Fruit fly (Drosophila melanogaster) whole organism, wandering third instar larva: ENCODE measurements around the gene Osi6.

Experiments used
- Abd-B ChIP-seq: fragments of >200 bp; optimal IDR thresholded peaks from 2 replicates; lab custom pipeline; 2017; ENCODE audit warnings: missing biosample characterization, missing genetic modification characterization
- CG9705 ChIP-seq: fragments of 200-800 bp; sonication (Bioruptor generic); optimal IDR thresholded peaks from 2 replicates; lab custom pipeline; 2018; ENCODE audit warnings: missing biosample characterization, mild to moderate bottlenecking, missing genetic modification characterization
- CrebA ChIP-seq: fragments of 200-800 bp; sonication (Bioruptor generic); optimal IDR thresholded peaks from 2 replicates; lab custom pipeline; 2016; ENCODE audit warnings: missing biosample characterization, mild to moderate bottlenecking, missing genetic modification characterization, borderline replicate concordance
- Dfd ChIP-seq: fragments of >200 bp; optimal IDR thresholded peaks from 2 replicates; lab custom pipeline; 2017; ENCODE audit warnings: missing biosample characterization, missing genetic modification characterization
- Dif ChIP-seq: fragments of 200-275, 200-300 bp; sonication (Bioruptor generic); optimal IDR thresholded peaks from 2 replicates; lab custom pipeline; 2018; ENCODE audit warnings: missing biosample characterization, missing genetic modification characterization; ENCODE audit not compliant: partially characterized antibody
- GATAd ChIP-seq: sonication (Bioruptor generic); optimal IDR thresholded peaks from 2 replicates; lab custom pipeline; 2016; ENCODE audit warnings: missing biosample characterization, missing genetic modification characterization
- Hnf4 ChIP-seq: fragments of 200-800 bp; sonication (Bioruptor generic); optimal IDR thresholded peaks from 2 replicates; lab custom pipeline; 2016; ENCODE audit warnings: missing biosample characterization, mild to moderate bottlenecking, missing genetic modification characterization
- Hr78 ChIP-seq: fragments of >200 bp; optimal IDR thresholded peaks from 2 replicates; lab custom pipeline; 2017; ENCODE audit warnings: missing biosample characterization, missing genetic modification characterization
- Hr83 ChIP-seq: fragments of 200-300 bp; sonication (Bioruptor generic); optimal IDR thresholded peaks from 2 replicates; lab custom pipeline; 2016; ENCODE audit warnings: missing biosample characterization, mild to moderate bottlenecking, missing genetic modification characterization, moderate library complexity; ENCODE audit not compliant: poor library complexity, severe bottlenecking
- Jra ChIP-seq: sonication (Bioruptor generic); optimal IDR thresholded peaks from 2 replicates; lab custom pipeline; 2016; ENCODE audit warnings: missing biosample characterization, missing genetic modification characterization
- Mio ChIP-seq: sonication (Bioruptor generic); optimal IDR thresholded peaks from 2 replicates; lab custom pipeline; 2016; ENCODE audit warnings: missing biosample characterization, missing genetic modification characterization
- Myc ChIP-seq: fragments of >200 bp; optimal IDR thresholded peaks from 2 replicates; lab custom pipeline; 2017
- OdsH ChIP-seq: fragments of 200-800 bp; sonication (Bioruptor generic); optimal IDR thresholded peaks from 2 replicates; lab custom pipeline; 2016; ENCODE audit warnings: missing biosample characterization, mild to moderate bottlenecking, missing genetic modification characterization
- Rel ChIP-seq, 2 experiments: fragments of 200-800 bp; sonication (Bioruptor generic) in 1 of 2; optimal IDR thresholded peaks; 2 replicates in 1 of 2; 3 replicates in 1 of 2; lab custom pipeline; 2016 to 2019; ENCODE audit warnings: mild to moderate bottlenecking in 2 of 2, missing biosample characterization in 2 of 2, missing genetic modification characterization in 2 of 2, moderate library complexity in 1 of 2
- Sp1 ChIP-seq: fragments of 200-800 bp; sonication (Bioruptor generic); optimal IDR thresholded peaks from 3 replicates; lab custom pipeline; 2019; ENCODE audit warnings: missing biosample characterization, mild to moderate bottlenecking, missing genetic modification characterization, moderate library complexity
- Vsx2 ChIP-seq: fragments of 200-300, 225-300 bp; sonication (Bioruptor generic); optimal IDR thresholded peaks from 2 replicates; lab custom pipeline; 2018; ENCODE audit warnings: missing biosample characterization, missing genetic modification characterization; ENCODE audit not compliant: partially characterized antibody
- br ChIP-seq: fragments of 200-800 bp; sonication (Bioruptor generic); optimal IDR thresholded peaks from 2 replicates; lab custom pipeline; 2016; ENCODE audit warnings: missing biosample characterization, missing genetic modification characterization
- dl ChIP-seq, 2 experiments: fragments of 175-275, 200-275 bp in 1 of 2; fragments of 200-275 bp in 1 of 2; sonication (Bioruptor generic); optimal IDR thresholded peaks; lab custom pipeline; 2018; ENCODE audit warnings: mild to moderate bottlenecking in 2 of 2, missing biosample characterization in 2 of 2, missing genetic modification characterization in 2 of 2, moderate library complexity in 2 of 2; ENCODE audit not compliant: partially characterized antibody in 2 of 2, insufficient read depth in 1 of 2
- dsf ChIP-seq: sonication (Bioruptor generic); optimal IDR thresholded peaks from 2 replicates; lab custom pipeline; 2016; ENCODE audit warnings: missing biosample characterization, missing genetic modification characterization, borderline replicate concordance
- ey ChIP-seq: fragments of 200-800 bp; sonication (Bioruptor generic); optimal IDR thresholded peaks from 2 replicates; lab custom pipeline; 2016; ENCODE audit warnings: missing biosample characterization, missing genetic modification characterization
- foxo ChIP-seq, 2 experiments: fragments of 200-800 bp; sonication (Bioruptor generic); optimal IDR thresholded peaks; 2 replicates in 1 of 2; 3 replicates in 1 of 2; lab custom pipeline; 2016 to 2017; ENCODE audit warnings: missing biosample characterization in 2 of 2, missing genetic modification characterization in 2 of 2
- fru ChIP-seq: fragments of 200-800 bp; sonication (Bioruptor generic); optimal IDR thresholded peaks from 3 replicates; lab custom pipeline; 2016; ENCODE audit warnings: missing biosample characterization, mild to moderate bottlenecking, missing genetic modification characterization
- h ChIP-seq: fragments of 200-800 bp; sonication (Bioruptor generic); optimal IDR thresholded peaks from 3 replicates; lab custom pipeline; 2016; ENCODE audit warnings: missing biosample characterization, mild to moderate bottlenecking, missing genetic modification characterization
- jim ChIP-seq: fragments of 175-275, 200-325 bp; sonication (Bioruptor generic); optimal IDR thresholded peaks from 2 replicates; lab custom pipeline; 2016; ENCODE audit warnings: missing biosample characterization, mild to moderate bottlenecking, missing genetic modification characterization
- lola ChIP-seq: fragments of >200 bp; optimal IDR thresholded peaks from 2 replicates; lab custom pipeline; 2017; ENCODE audit warnings: missing biosample characterization, missing genetic modification characterization
- pan ChIP-seq: fragments of >200 bp; optimal IDR thresholded peaks from 2 replicates; lab custom pipeline; 2017
- sage ChIP-seq: fragments of 200-800 bp; sonication (Bioruptor generic); optimal IDR thresholded peaks from 2 replicates; lab custom pipeline; 2016; ENCODE audit warnings: missing biosample characterization, mild to moderate bottlenecking, missing genetic modification characterization
- sv ChIP-seq: fragments of 200-800 bp; sonication (Bioruptor generic); optimal IDR thresholded peaks from 3 replicates; lab custom pipeline; 2016; ENCODE audit warnings: missing biosample characterization, missing genetic modification characterization
- tai ChIP-seq: sonication (Bioruptor generic); optimal IDR thresholded peaks from 2 replicates; lab custom pipeline; 2016; ENCODE audit warnings: missing biosample characterization, missing genetic modification characterization
- woc ChIP-seq: sonication (Bioruptor generic); optimal IDR thresholded peaks from 2 replicates; lab custom pipeline; 2016; ENCODE audit warnings: missing biosample characterization, mild to moderate bottlenecking, missing genetic modification characterization

Gene Osi6

dm6 chr3R:6240263-6240662 lies 5.8 kb downstream of the Osi6 start:
- TF ChIP-seq Hr78 = no peak
- TF ChIP-seq sage (GFP tag; lab: Kevin White, UChicago) = no peak
- TF ChIP-seq Hnf4 = no peak
- TF ChIP-seq fru (GFP tag; lab: Kevin White, UChicago) = no peak

dm6 chr3R:6241289-6241688 lies 6.8 kb downstream of the Osi6 start:
- TF ChIP-seq br (GFP tag; lab: Kevin White, UChicago) = no peak
- TF ChIP-seq Hr78 = no peak

dm6 chr3R:6244035-6244434 lies 9.5 kb downstream of the Osi6 start:
- no peak for TF ChIP-seq Hr78
- no peak for TF ChIP-seq Dfd (GFP tag; lab: Kevin White, UChicago)
- no peak for TF ChIP-seq fru (GFP tag; lab: Kevin White, UChicago)
- TF ChIP-seq CG9705 (GFP tag; lab: Kevin White, UChicago) = no peak
- no peak for TF ChIP-seq sv (GFP tag; lab: Kevin White, UChicago)
- no peak for TF ChIP-seq h (GFP tag; lab: Kevin White, UChicago)
- TF ChIP-seq Mio = no peak
- TF ChIP-seq CrebA (GFP tag; lab: Kevin White, UChicago) = no peak
- no peak for TF ChIP-seq Myc (lab: Kevin White, UChicago)
- TF ChIP-seq Vsx2 (GFP tag; lab: Kevin White, UChicago) = no peak
- no peak for TF ChIP-seq Rel (GFP tag; optimal IDR thresholded peaks at IDR 0.05; lab: Kevin White, UChicago)
- no peak for TF ChIP-seq Rel (tag; optimal IDR thresholded peaks at IDR 0.05; lab: Kevin White, UChicago)
- TF ChIP-seq lola (GFP tag; lab: Kevin White, UChicago) = no peak
- TF ChIP-seq foxo (GFP tag; optimal IDR thresholded peaks at IDR 0.05; lab: Kevin White, UChicago) = no peak
- no peak for TF ChIP-seq jim (GFP tag; lab: Kevin White, UChicago)
- TF ChIP-seq Hnf4 = no peak
- TF ChIP-seq br (GFP tag; lab: Kevin White, UChicago) = no peak
- TF ChIP-seq tai (GFP tag; lab: Kevin White, UChicago) = no peak
- TF ChIP-seq dsf (GFP tag; lab: Kevin White, UChicago) = no peak
- no peak for TF ChIP-seq pan (lab: Kevin White, UChicago)
- no peak for TF ChIP-seq Jra (GFP tag; lab: Kevin White, UChicago)

dm6 chr3R:6244986-6245385 lies 10.5 kb downstream of the Osi6 start:
- TF ChIP-seq dsf (GFP tag; lab: Kevin White, UChicago) (no peak), Mio (no peak), Sp1 (GFP tag; lab: Kevin White, UChicago) (no peak)

- TF ChIP-seq lola (GFP tag; lab: Kevin White, UChicago) (no peak), pan (lab: Kevin White, UChicago) (no peak), Mio (no peak), jim (GFP tag; lab: Kevin White, UChicago) (no peak), dl (GFP tag; optimal IDR thresholded peaks at IDR 0.05; lab: Kevin White, UChicago; ENCODE audit: insufficient read depth in 1 of 2, partially characterized antibody in 2 of 2) (no peak), Dif (GFP tag; lab: Kevin White, UChicago) (no peak), Jra (GFP tag; lab: Kevin White, UChicago) (no peak), Sp1 (GFP tag; lab: Kevin White, UChicago) (no peak), Rel (GFP tag; optimal IDR thresholded peaks at IDR 0.05; lab: Kevin White, UChicago) (no peak), Rel (tag; optimal IDR thresholded peaks at IDR 0.05; lab: Kevin White, UChicago) (no peak), ey (no peak)
Measured at dm6 chr3R:6248694-6249093, 14.2 kb downstream of the Osi6 start, which contains the start of gene Osi7. TSS of gene Osi7 (plus strand) at chr3R:6248994.

- TF ChIP-seq OdsH (GFP tag; lab: Kevin White, UChicago) = no peak
- TF ChIP-seq Abd-B (GFP tag; lab: Kevin White, UChicago) = no peak
- no peak for TF ChIP-seq dl (GFP tag; optimal IDR thresholded peaks at IDR 0.05; lab: Kevin White, UChicago; ENCODE audit: insufficient read depth in 1 of 2, partially characterized antibody in 2 of 2)
- TF ChIP-seq GATAd (GFP tag; lab: Kevin White, UChicago) = no peak
- no peak for TF ChIP-seq fru (GFP tag; lab: Kevin White, UChicago)
- no peak for TF ChIP-seq woc (GFP tag; lab: Kevin White, UChicago)
- no peak for TF ChIP-seq Hnf4
- no peak for TF ChIP-seq sage (GFP tag; lab: Kevin White, UChicago)
- no peak for TF ChIP-seq h (GFP tag; lab: Kevin White, UChicago)
- no peak for TF ChIP-seq CG9705 (GFP tag; lab: Kevin White, UChicago)
- TF ChIP-seq Hr83 (GFP tag; lab: Kevin White, UChicago) = no peak
- TF ChIP-seq, all 38 proteins: peak for 0
Measured at dm6 chr3R:6252809-6253208, 18.3 kb downstream of the Osi6 start.
